Worm (Caenorhabditis elegans) whole organism, midembryonic: ENCODE data around the gene sod-1.
A peak's percentile ranks its signal among the peaks of the same experiment; 100 is the strongest.
"Not testable (repeated sequence)": the region's sequence is repeated elsewhere in the genome, so short reads cannot be mapped to it uniquely, and the experiment has no call there.

ENCODE experiments used
- T22C8.4 ChIP-seq: fragments of 200-800 bp; sonication (Bioruptor generic); IDR thresholded peaks from 2 replicates; pipeline ENCODE4 v1.3.6; 2022; ENCODE audit warnings: missing genetic modification characterization, missing compliant biosample characterization
- cog-1 ChIP-seq: sonication (generic microtip); optimal IDR thresholded peaks from 2 replicates; lab custom pipeline; 2016; ENCODE audit warnings: missing genetic modification characterization, missing compliant biosample characterization
- flt-1 ChIP-seq: fragments of 200-800 bp; sonication (Bioruptor generic); IDR thresholded peaks from 2 replicates; pipeline ENCODE4 v1.3.6; 2022; ENCODE audit warnings: missing genetic modification characterization, missing compliant biosample characterization
- klf-2 ChIP-seq: fragments of 200-800 bp; sonication (Bioruptor generic); conservative IDR thresholded peaks from 2 replicates; pipeline ENCODE4 v1.3.6; 2022; ENCODE audit warnings: missing genetic modification reagents, missing genetic modification characterization, missing compliant biosample characterization
- med-1 ChIP-seq: sonication (generic microtip); optimal IDR thresholded peaks from 2 replicates; lab custom pipeline; 2017; ENCODE audit warnings: missing genetic modification characterization, mild to moderate bottlenecking, missing compliant biosample characterization, antibody characterized with exemption, missing genetic modification reagents; ENCODE audit not compliant: insufficient read depth
- ref-1 ChIP-seq: fragments of 200-800 bp; sonication (Bioruptor generic); conservative IDR thresholded peaks from 2 replicates; pipeline ENCODE4 v1.3.6; 2022; ENCODE audit warnings: missing genetic modification reagents, missing genetic modification characterization, missing compliant biosample characterization
- tab-1 ChIP-seq: fragments of 200-800 bp; sonication (Bioruptor generic); IDR thresholded peaks from 2 replicates; pipeline ENCODE4 v1.3.6; 2022; ENCODE audit warnings: missing genetic modification characterization, missing compliant biosample characterization
- ztf-23 ChIP-seq: fragments of 200-800 bp; sonication (Bioruptor generic); IDR thresholded peaks from 2 replicates; pipeline ENCODE4 v1.3.6; 2022; ENCODE audit warnings: missing genetic modification reagents, missing genetic modification characterization, missing compliant biosample characterization
- ztf-29 ChIP-seq: fragments of 200-800 bp; sonication (Bioruptor generic); IDR thresholded peaks from 2 replicates; pipeline ENCODE4 v1.3.6; 2022; ENCODE audit warnings: missing genetic modification reagents, missing genetic modification characterization, missing compliant biosample characterization

Gene sod-1

ce11 chrII:6989830-6990287, 16.2 kb upstream of the sod-1 start, which contains the start of gene C15F1.1:
Gene C15F1.1, plus strand, starts transcription at chrII:6989880.
- TF ChIP-seq klf-2 (GFP tag; lab: Robert Waterston, UW): no peak
- TF ChIP-seq tab-1 (GFP tag; lab: Robert Waterston, UW): no peak
- TF ChIP-seq ref-1 (GFP tag; lab: Robert Waterston, UW): no peak
- no peak for TF ChIP-seq med-1 (GFP tag; lab: Kevin White, UChicago)
- TF ChIP-seq flt-1 (GFP tag; lab: Robert Waterston, UW): no peak
- TF ChIP-seq ztf-29 (GFP tag; lab: Robert Waterston, UW): no peak
- TF ChIP-seq T22C8.4: no peak
- no peak for TF ChIP-seq ztf-23
- TF ChIP-seq cog-1 (tag; lab: Kevin White, UChicago): no peak

DNA sequence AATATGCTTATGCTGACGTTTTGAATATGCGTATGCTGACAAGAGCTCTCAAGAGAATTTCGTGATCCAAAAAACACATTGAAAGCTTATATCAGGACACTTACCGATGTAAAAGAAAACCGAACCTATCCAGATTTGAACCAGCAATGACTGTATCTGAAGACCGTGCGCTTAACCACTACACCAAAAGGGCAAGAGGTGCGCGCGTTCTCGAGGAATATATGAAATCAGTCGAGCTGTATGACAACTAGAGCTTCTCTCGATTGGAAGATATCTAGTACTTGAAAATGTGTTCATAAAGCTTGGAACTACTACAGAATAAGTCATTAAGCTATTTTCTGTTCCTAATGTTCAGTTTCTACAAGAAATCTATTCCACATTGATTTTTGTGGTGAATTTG, 9.3 kb upstream of the sod-1 start:
- TF ChIP-seq ztf-23: peak; percentile 62; the same call in 1 of the 2 replicates
- peak; percentile 64; the same call in 1 of the 2 replicates for TF ChIP-seq flt-1 (GFP tag; lab: Robert Waterston, UW)
- TF ChIP-seq tab-1 (GFP tag; lab: Robert Waterston, UW): peak; percentile 78; the same call in 1 of the 2 replicates

DNA sequence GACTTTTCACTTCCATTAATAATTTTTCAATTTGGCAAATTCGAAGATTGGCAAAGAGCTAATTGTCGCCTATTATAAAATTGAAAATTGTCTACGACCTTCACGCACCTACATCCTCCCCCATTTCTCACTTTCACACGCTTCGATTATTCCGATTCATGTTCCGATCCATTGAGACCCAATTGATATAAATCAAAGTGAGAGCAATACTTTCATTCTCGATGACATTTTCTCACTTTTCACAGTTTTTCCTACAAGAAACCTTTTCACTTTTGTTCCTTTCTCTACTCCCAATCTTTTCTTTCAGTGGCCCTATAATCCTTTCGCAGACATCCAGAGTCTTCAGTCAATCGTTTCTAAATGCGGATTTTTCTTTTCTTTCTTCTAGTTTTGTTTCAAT, 6.0 kb upstream of the sod-1 start, which contains the start of gene C15F1.2:
C15F1.2 (plus strand) TSS at position 308 of the 400 bp plus-strand sequence.
- TF ChIP-seq klf-2 (GFP tag; lab: Robert Waterston, UW) (no peak), T22C8.4 (no peak), tab-1 (GFP tag; lab: Robert Waterston, UW) (no peak)

ce11 chrII:6978908-6979307, 5.2 kb upstream of the sod-1 start:
- TF ChIP-seq ztf-29 (GFP tag; lab: Robert Waterston, UW) (no peak), ztf-23 (no peak), med-1 (GFP tag; lab: Kevin White, UChicago) (no peak), tab-1 (GFP tag; lab: Robert Waterston, UW) (no peak), flt-1 (GFP tag; lab: Robert Waterston, UW) (no peak), T22C8.4 (no peak), ref-1 (GFP tag; lab: Robert Waterston, UW) (no peak), klf-2 (GFP tag; lab: Robert Waterston, UW) (no peak), cog-1 (tag; lab: Kevin White, UChicago) (no peak)

ce11 chrII:6977732-6978131, 4.0 kb upstream of the sod-1 start, which contains the start of gene C15F1.8:
Gene C15F1.8, minus strand, starts transcription at chrII:6977832.
- TF ChIP-seq T22C8.4; ztf-29 (GFP tag; lab: Robert Waterston, UW); ref-1 (GFP tag; lab: Robert Waterston, UW): not testable (repeated sequence)

DNA sequence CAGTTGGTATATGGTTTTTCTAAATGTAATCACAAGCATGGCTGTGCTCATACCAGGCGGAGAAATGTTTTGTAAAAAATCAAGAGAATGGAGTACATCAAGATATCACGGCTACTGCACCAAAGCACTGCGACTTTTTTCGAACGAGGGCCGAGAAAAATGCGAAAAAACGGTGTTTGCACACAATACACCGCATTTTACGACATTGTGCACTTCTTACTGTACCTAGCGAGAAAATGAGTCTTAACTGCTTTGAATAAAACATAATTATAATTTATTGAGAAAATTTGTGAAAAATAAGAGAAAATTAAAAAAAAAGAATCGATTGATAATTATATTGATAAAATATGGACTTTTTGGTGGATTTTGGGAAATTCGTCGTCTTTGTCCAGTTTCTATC, 2.0 kb upstream of the sod-1 start:
- TF ChIP-seq T22C8.4 (no peak), ztf-23 (no peak), cog-1 (tag; lab: Kevin White, UChicago) (no peak), ztf-29 (GFP tag; lab: Robert Waterston, UW) (no peak), flt-1 (GFP tag; lab: Robert Waterston, UW) (no peak), klf-2 (GFP tag; lab: Robert Waterston, UW) (no peak), med-1 (GFP tag; lab: Kevin White, UChicago) (no peak), tab-1 (GFP tag; lab: Robert Waterston, UW) (no peak), ref-1 (GFP tag; lab: Robert Waterston, UW) (no peak)

DNA sequence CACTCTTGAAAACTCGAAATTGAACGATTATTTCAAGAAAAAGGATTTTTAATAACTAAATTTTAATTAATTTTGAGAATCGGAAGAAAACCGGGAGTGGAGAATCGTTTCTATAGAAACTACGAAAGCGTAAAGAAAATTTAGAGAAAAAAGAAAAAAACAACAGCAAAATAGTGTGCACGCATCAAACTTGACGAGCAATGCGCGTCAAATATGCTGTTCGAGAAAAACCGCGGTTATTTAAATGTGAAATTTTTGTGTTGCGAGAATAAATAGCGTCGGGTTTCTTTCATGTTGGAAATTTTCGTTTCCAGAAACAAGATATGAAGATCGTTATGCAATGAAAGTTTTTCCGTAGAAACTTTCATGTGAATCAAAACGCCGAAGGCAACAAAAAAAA, 324 bp upstream of the sod-1 start:
- TF ChIP-seq ztf-29 (GFP tag; lab: Robert Waterston, UW): no peak
- TF ChIP-seq klf-2 (GFP tag; lab: Robert Waterston, UW): no peak
- TF ChIP-seq ref-1 (GFP tag; lab: Robert Waterston, UW): no peak
- no peak for TF ChIP-seq flt-1 (GFP tag; lab: Robert Waterston, UW)
- no peak for TF ChIP-seq T22C8.4
- TF ChIP-seq tab-1 (GFP tag; lab: Robert Waterston, UW): no peak
- no peak for TF ChIP-seq cog-1 (tag; lab: Kevin White, UChicago)
- no peak for TF ChIP-seq med-1 (GFP tag; lab: Kevin White, UChicago)
- no peak for TF ChIP-seq ztf-23

DNA sequence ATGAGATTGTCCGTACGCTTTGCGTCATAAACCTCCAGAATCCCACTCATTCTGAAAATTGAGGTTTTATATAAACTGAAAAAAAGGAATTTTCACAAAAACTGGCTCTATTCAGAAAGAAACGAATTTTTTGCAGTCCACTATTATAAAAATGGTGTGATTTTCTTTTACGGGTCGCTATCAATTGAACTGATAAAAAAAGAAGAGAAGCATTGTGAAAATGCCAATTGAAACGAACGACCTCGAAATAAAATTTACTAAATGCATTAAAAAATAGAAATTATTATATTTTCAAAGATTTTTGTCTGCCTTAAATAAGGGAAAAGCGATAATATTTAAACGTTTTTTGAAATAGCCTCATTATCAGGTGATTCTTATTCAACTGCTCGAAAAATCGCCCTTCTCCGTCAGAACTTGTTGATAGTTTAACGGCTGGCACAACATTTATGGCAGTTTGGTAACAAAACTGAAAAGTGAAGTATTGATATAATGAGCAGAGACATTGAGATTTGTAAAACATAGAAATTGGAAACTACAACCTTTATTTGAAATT, 1.4 kb downstream of the sod-1 start, which contains the start of gene art-1:
art-1 (minus strand) TSS at position 51 of the 553 bp plus-strand sequence.
- no peak for TF ChIP-seq ref-1 (GFP tag; lab: Robert Waterston, UW)
- TF ChIP-seq ztf-23: no peak
- no peak for TF ChIP-seq tab-1 (GFP tag; lab: Robert Waterston, UW)
- no peak for TF ChIP-seq med-1 (GFP tag; lab: Kevin White, UChicago)
- no peak for TF ChIP-seq ztf-29 (GFP tag; lab: Robert Waterston, UW)
- TF ChIP-seq T22C8.4: no peak
- TF ChIP-seq klf-2 (GFP tag; lab: Robert Waterston, UW): no peak
- TF ChIP-seq cog-1 (tag; lab: Kevin White, UChicago): no peak
- no peak for TF ChIP-seq flt-1 (GFP tag; lab: Robert Waterston, UW)

DNA sequence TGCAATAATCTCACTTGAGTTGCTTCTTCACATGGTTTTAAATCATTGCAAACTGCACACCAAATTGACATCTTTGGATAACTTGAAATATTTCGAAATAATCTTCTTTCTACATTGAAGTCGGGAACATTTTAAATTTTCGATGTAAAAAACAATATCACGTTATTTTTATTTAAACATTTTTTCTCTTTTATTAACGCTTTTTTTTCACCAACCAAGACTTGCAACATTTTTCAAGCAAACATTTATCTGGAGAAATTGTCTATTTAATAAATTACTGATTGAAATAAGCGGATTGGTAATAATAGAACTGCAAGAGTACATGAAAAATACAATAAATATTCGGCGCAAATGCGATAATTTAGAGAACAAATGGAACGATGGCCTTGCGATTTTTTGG, 3.2 kb downstream of the sod-1 start, which contains the start of gene C15F1.5:
C15F1.5 (minus strand) TSS at position 101 of the 400 bp plus-strand sequence.
- TF ChIP-seq T22C8.4: no peak
- no peak for TF ChIP-seq ztf-29 (GFP tag; lab: Robert Waterston, UW)
- TF ChIP-seq cog-1 (tag; lab: Kevin White, UChicago): no peak
- TF ChIP-seq flt-1 (GFP tag; lab: Robert Waterston, UW): no peak
- no peak for TF ChIP-seq ref-1 (GFP tag; lab: Robert Waterston, UW)
- TF ChIP-seq med-1 (GFP tag; lab: Kevin White, UChicago): no peak
- no peak for TF ChIP-seq klf-2 (GFP tag; lab: Robert Waterston, UW)
- TF ChIP-seq ztf-23: no peak
- TF ChIP-seq tab-1 (GFP tag; lab: Robert Waterston, UW): no peak
